Worm (Caenorhabditis elegans): Measurements from ENCODE around the gene ucp-4.

DNA sequence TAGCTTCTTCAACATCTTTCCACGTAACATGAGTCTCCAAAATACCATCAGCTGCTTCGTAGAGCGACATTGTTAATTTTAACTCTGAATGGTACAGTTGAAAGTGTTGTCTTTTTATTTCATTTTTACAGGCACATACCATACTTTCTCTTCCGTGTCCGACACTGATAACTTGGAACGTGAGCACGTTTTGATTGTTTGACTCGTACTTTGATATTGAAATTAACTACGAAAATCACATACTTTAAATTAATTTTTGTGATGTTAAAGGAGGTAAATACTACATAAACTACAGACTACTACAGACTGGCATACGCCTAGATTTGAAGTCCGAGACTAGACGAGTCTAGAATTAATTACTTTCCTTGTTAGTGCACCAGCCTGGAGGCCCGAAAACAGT is 44.2 kb downstream of the ucp-4 start, which contains the start of gene E02C12.10:
- TF ChIP-seq F13H6.1 (tag; optimal IDR thresholded peaks at IDR 0.05) = no peak
- no peak for TF ChIP-seq nhr-77 (tag; optimal IDR thresholded peaks at IDR 0.05)
- no peak for TF ChIP-seq R02D3.7 (tag; optimal IDR thresholded peaks at IDR 0.05)
- no peak for TF ChIP-seq nhr-25 (tag; optimal IDR thresholded peaks at IDR 0.05)
- TF ChIP-seq nhr-237 (tag; optimal IDR thresholded peaks at IDR 0.05) = no peak
- no peak for TF ChIP-seq nhr-11 (tag; optimal IDR thresholded peaks at IDR 0.05)
- TF ChIP-seq elt-1 (tag; optimal IDR thresholded peaks at IDR 0.05) = no peak
- no peak for TF ChIP-seq blmp-1 (tag; optimal IDR thresholded peaks at IDR 0.05; ENCODE audit: insufficient read depth)
- no peak for TF ChIP-seq unc-62 (GFP tag; optimal IDR thresholded peaks at IDR 0.05)
- no peak for TF ChIP-seq ceh-82 (tag; optimal IDR thresholded peaks at IDR 0.05)
- no peak for TF ChIP-seq lin-39 (tag; optimal IDR thresholded peaks at IDR 0.05)

All from whole organism, L2 larva.